Worm (Caenorhabditis elegans): ENCODE results near the gene F38B6.7.

- TF ChIP-seq aly-2 (tag; optimal IDR thresholded peaks at IDR 0.05) (no peak), elt-3 (tag; optimal IDR thresholded peaks at IDR 0.05) (no peak), lin-39 (tag; optimal IDR thresholded peaks at IDR 0.05) (no peak), fos-1 (tag; optimal IDR thresholded peaks at IDR 0.05) (peak; percentile 11), ceh-82 (tag; optimal IDR thresholded peaks at IDR 0.05) (no peak), nhr-11 (tag; optimal IDR thresholded peaks at IDR 0.05) (no peak), lin-11 (tag; optimal IDR thresholded peaks at IDR 0.05) (no peak), unc-62 (GFP tag; optimal IDR thresholded peaks at IDR 0.05) (no peak), C34F6.9 (tag; optimal IDR thresholded peaks at IDR 0.05) (no peak), zag-1 (tag; optimal IDR thresholded peaks at IDR 0.05) (no peak), nhr-237 (tag; optimal IDR thresholded peaks at IDR 0.05) (no peak)
Measured at ce11 chrX:6654139-6654538, 44.0 kb downstream of the F38B6.7 start.

Measured in whole organism, L2 larva.